Worm (Caenorhabditis elegans) whole organism, L4 larva: ENCODE measurements around the gene myrf-1.

Source experiments
- F10B5.3 ChIP-seq: sonication (generic microtip); optimal IDR thresholded peaks from 2 replicates; lab custom pipeline; 2016; ENCODE audit warnings: mild to moderate bottlenecking, missing genetic modification characterization, missing compliant biosample characterization
- F26F4.8 ChIP-seq: fragments of 200-800 bp; sonication (Bioruptor generic); conservative IDR thresholded peaks from 2 replicates; pipeline ENCODE4 v1.3.6; 2022; ENCODE audit warnings: missing genetic modification characterization, missing compliant biosample characterization
- F37D6.2 ChIP-seq: sonication (generic microtip); optimal IDR thresholded peaks from 2 replicates; lab custom pipeline; 2016; ENCODE audit warnings: mild to moderate bottlenecking, missing genetic modification characterization, missing compliant biosample characterization
- F44E2.7 ChIP-seq: fragments of 200-800 bp; sonication (Bioruptor generic); IDR thresholded peaks from 2 replicates; pipeline ENCODE4 v2.1.2; 2022; ENCODE audit warnings: missing genetic modification characterization, missing compliant biosample characterization
- F49E8.2 ChIP-seq: sonication (generic microtip); optimal IDR thresholded peaks from 2 replicates; lab custom pipeline; 2016; ENCODE audit warnings: missing compliant biosample characterization, mild to moderate bottlenecking, missing genetic modification characterization, borderline replicate concordance
- R02D3.7 ChIP-seq: fragments of 150-350 bp; sonication (generic microtip); optimal IDR thresholded peaks from 3 replicates; lab custom pipeline; 2014; ENCODE audit warnings: missing biosample characterization, missing genetic modification characterization
- T20F7.1 ChIP-seq: fragments of 200-800 bp; sonication (Bioruptor generic); optimal IDR thresholded peaks from 2 replicates; lab custom pipeline; 2018; ENCODE audit warnings: mild to moderate bottlenecking, missing genetic modification characterization, missing compliant biosample characterization
- Y105C5A.15 ChIP-seq: fragments of 200-800 bp; sonication (Bioruptor generic); IDR thresholded peaks from 2 replicates; pipeline ENCODE4 v1.3.6; 2022; ENCODE audit warnings: missing genetic modification characterization, missing compliant biosample characterization
- Y48G9A.11 ChIP-seq: fragments of 200-800 bp; sonication (Bioruptor generic); IDR thresholded peaks from 2 replicates; pipeline ENCODE4 v1.3.6; 2022; ENCODE audit warnings: missing genetic modification reagents, missing genetic modification characterization, missing compliant biosample characterization
- Y5F2A.4 ChIP-seq: fragments of 200-800 bp; sonication (Bioruptor generic); optimal IDR thresholded peaks from 2 replicates; lab custom pipeline; 2018; ENCODE audit warnings: mild to moderate bottlenecking, missing genetic modification characterization, missing compliant biosample characterization
- aha-1 ChIP-seq: fragments of 150-350 bp; peaks from one replicate; lab custom pipeline; 2014; ENCODE audit warnings: missing biosample characterization, missing genetic modification characterization
- ceh-20 ChIP-seq: fragments of 200-800 bp; sonication (Bioruptor generic); IDR thresholded peaks from 2 replicates; pipeline ENCODE4 v1.3.6; 2022; ENCODE audit warnings: missing genetic modification reagents, missing genetic modification characterization, missing compliant biosample characterization
- ceh-32 ChIP-seq: sonication (generic microtip); optimal IDR thresholded peaks from 2 replicates; lab custom pipeline; 2016; ENCODE audit warnings: mild to moderate bottlenecking, missing genetic modification characterization, missing compliant biosample characterization; ENCODE audit not compliant: poor library complexity
- ceh-44 ChIP-seq: fragments of 200-800 bp; sonication (Bioruptor generic); IDR thresholded peaks from 2 replicates; pipeline ENCODE4 v1.3.6; 2022; ENCODE audit warnings: missing genetic modification reagents, missing genetic modification characterization, missing compliant biosample characterization
- ceh-62 ChIP-seq: sonication (generic microtip); optimal IDR thresholded peaks from 2 replicates; lab custom pipeline; 2017; ENCODE audit warnings: missing biosample characterization, missing genetic modification characterization
- daf-8 ChIP-seq: fragments of 200-800 bp; sonication (Bioruptor generic); IDR thresholded peaks from 2 replicates; pipeline ENCODE4 v1.3.6; 2022; ENCODE audit warnings: missing genetic modification characterization, missing compliant biosample characterization
- dmd-6 ChIP-seq: fragments of 200-800 bp; sonication (Bioruptor generic); IDR thresholded peaks from 2 replicates; pipeline ENCODE4 v1.3.6; 2022; ENCODE audit warnings: missing genetic modification reagents, missing genetic modification characterization, missing compliant biosample characterization
- dmd-9 ChIP-seq: fragments of 200-800 bp; sonication (Bioruptor generic); IDR thresholded peaks from 2 replicates; pipeline ENCODE4 v1.3.6; 2022; ENCODE audit warnings: missing genetic modification reagents, missing genetic modification characterization, missing compliant biosample characterization
- egl-43 ChIP-seq: fragments of 200-800 bp; sonication (Bioruptor generic); IDR thresholded peaks from 2 replicates; pipeline ENCODE4 v1.3.6; 2022; ENCODE audit warnings: missing genetic modification reagents, missing genetic modification characterization, missing compliant biosample characterization
- fkh-10 ChIP-seq: fragments of 150-350 bp; optimal IDR thresholded peaks from 2 replicates; lab custom pipeline; 2014; ENCODE audit warnings: missing biosample characterization, missing genetic modification reagents, missing genetic modification characterization
- fos-1 ChIP-seq: fragments of 150-350 bp; optimal IDR thresholded peaks from 2 replicates; lab custom pipeline; 2014; ENCODE audit warnings: missing biosample characterization, missing genetic modification characterization
- hmg-1.1 ChIP-seq: fragments of 200-800 bp; sonication (Bioruptor generic); IDR thresholded peaks from 2 replicates; pipeline ENCODE4 v1.3.6; 2022; ENCODE audit warnings: missing genetic modification reagents, missing genetic modification characterization, missing compliant biosample characterization
- lin-1 ChIP-seq: fragments of 200-800 bp; sonication (Bioruptor generic); IDR thresholded peaks from 2 replicates; pipeline ENCODE4 v1.3.6; 2022; ENCODE audit warnings: missing genetic modification reagents, missing genetic modification characterization, missing compliant biosample characterization
- lin-38 ChIP-seq: fragments of 200-800 bp; sonication (Bioruptor generic); IDR thresholded peaks from 2 replicates; pipeline ENCODE4 v1.3.6; 2022; ENCODE audit warnings: missing genetic modification reagents, missing genetic modification characterization, missing compliant biosample characterization
- lir-3 ChIP-seq: sonication (generic microtip); optimal IDR thresholded peaks from 2 replicates; lab custom pipeline; 2016; ENCODE audit warnings: mild to moderate bottlenecking, missing genetic modification characterization, missing compliant biosample characterization
- lsy-2 ChIP-seq, 2 experiments: fragments of 150-350 bp in 1 of 2; sonication (generic microtip) in 1 of 2; optimal IDR thresholded peaks; 2 replicates each; lab custom pipeline; 2014 to 2017; ENCODE audit warnings: missing biosample characterization in 2 of 2, missing genetic modification characterization in 2 of 2
- madf-5 ChIP-seq, 2 experiments: fragments of 200-800 bp; sonication (Bioruptor generic); IDR thresholded peaks; 2 replicates each; pipeline ENCODE4 v1.3.6; 2022; ENCODE audit warnings: missing compliant biosample characterization in 2 of 2, missing genetic modification characterization in 2 of 2
- mdt-29 ChIP-seq: fragments of 200-800 bp; sonication (Bioruptor generic); IDR thresholded peaks from 2 replicates; pipeline ENCODE4 v1.3.6; 2022; ENCODE audit warnings: missing genetic modification reagents, missing genetic modification characterization, missing compliant biosample characterization
- mes-2 ChIP-seq: sonication (generic microtip); optimal IDR thresholded peaks from 2 replicates; lab custom pipeline; 2016; ENCODE audit warnings: missing genotype, mild to moderate bottlenecking, missing genetic modification characterization, missing compliant biosample characterization; ENCODE audit not compliant: poor library complexity, severe bottlenecking
- mxl-3 ChIP-seq: fragments of 200-800 bp; sonication (Bioruptor generic); optimal IDR thresholded peaks from 2 replicates; lab custom pipeline; 2018; ENCODE audit warnings: mild to moderate bottlenecking, missing genetic modification characterization, missing compliant biosample characterization
- nhr-10 ChIP-seq: fragments of 150-350 bp; optimal IDR thresholded peaks from 2 replicates; lab custom pipeline; 2014; ENCODE audit warnings: missing biosample characterization, missing genetic modification characterization
- nhr-11 ChIP-seq: fragments of 150-350 bp; optimal IDR thresholded peaks from 2 replicates; lab custom pipeline; 2014; ENCODE audit warnings: missing biosample characterization, missing genetic modification characterization
- nhr-25 ChIP-seq: sonication (generic microtip); optimal IDR thresholded peaks from 2 replicates; lab custom pipeline; 2017; ENCODE audit warnings: missing genetic modification characterization, mild to moderate bottlenecking, missing compliant biosample characterization, antibody characterized with exemption, moderate library complexity, borderline replicate concordance; ENCODE audit not compliant: insufficient read depth
- nhr-42 ChIP-seq: fragments of 200-800 bp; sonication (Bioruptor generic); IDR thresholded peaks from 2 replicates; pipeline ENCODE4 v1.3.6; 2022; ENCODE audit warnings: missing genetic modification characterization, missing compliant biosample characterization
- nhr-48 ChIP-seq: sonication (generic microtip); optimal IDR thresholded peaks from 2 replicates; lab custom pipeline; 2016; ENCODE audit warnings: mild to moderate bottlenecking, missing genetic modification characterization, missing compliant biosample characterization
- nhr-77 ChIP-seq: fragments of 150-350 bp; optimal IDR thresholded peaks from 2 replicates; lab custom pipeline; 2014; ENCODE audit warnings: missing biosample characterization, missing genetic modification characterization
- pha-4 ChIP-seq, 2 experiments: fragments of 150-350 bp in 1 of 2; fragments of 200-800 bp in 1 of 2; sonication (Bioruptor generic) in 1 of 2; IDR thresholded peaks in 1 of 2; optimal IDR thresholded peaks in 1 of 2; 2 replicates each; pipeline versions ENCODE4 v1.3.6 to Lab custom; 2014 to 2022; ENCODE audit warnings: missing genetic modification characterization in 2 of 2, missing genetic modification reagents in 2 of 2, missing biosample characterization in 1 of 2, missing compliant biosample characterization in 1 of 2
- rbr-2 ChIP-seq: sonication (generic microtip); optimal IDR thresholded peaks from 2 replicates; lab custom pipeline; 2016; ENCODE audit warnings: missing genotype, missing genetic modification characterization, missing compliant biosample characterization
- set-16 ChIP-seq: fragments of 200-800 bp; sonication (Bioruptor generic); IDR thresholded peaks from 2 replicates; pipeline ENCODE4 v1.3.6; 2022; ENCODE audit warnings: missing genetic modification reagents, missing genetic modification characterization, missing compliant biosample characterization
- snpc-1.2 ChIP-seq: fragments of 200-800 bp; sonication (Bioruptor generic); IDR thresholded peaks from 2 replicates; pipeline ENCODE4 v1.3.6; 2022; ENCODE audit warnings: missing genetic modification reagents, missing genetic modification characterization, missing compliant biosample characterization
- spr-3 ChIP-seq: fragments of 200-800 bp; sonication (Bioruptor generic); optimal IDR thresholded peaks from 2 replicates; lab custom pipeline; 2018; ENCODE audit warnings: mild to moderate bottlenecking, missing genetic modification characterization, missing compliant biosample characterization
- tag-97 ChIP-seq: fragments of 200-800 bp; sonication (Bioruptor generic); IDR thresholded peaks from 2 replicates; pipeline ENCODE4 v1.3.6; 2022; ENCODE audit warnings: missing genetic modification characterization, missing compliant biosample characterization
- tra-1 ChIP-seq: fragments of 200-800 bp; sonication (Bioruptor generic); IDR thresholded peaks from 2 replicates; pipeline ENCODE4 v1.3.6; 2022; ENCODE audit warnings: missing genetic modification reagents, missing genetic modification characterization, missing compliant biosample characterization
- unc-39 ChIP-seq: sonication (generic microtip); optimal IDR thresholded peaks from 2 replicates; lab custom pipeline; 2017; ENCODE audit warnings: missing biosample characterization, missing genetic modification characterization
- zfp-2 ChIP-seq: sonication (generic microtip); optimal IDR thresholded peaks from 2 replicates; lab custom pipeline; 2016; ENCODE audit warnings: mild to moderate bottlenecking, missing genetic modification characterization, missing compliant biosample characterization
- zfp-3 ChIP-seq: fragments of 200-800 bp; sonication (Bioruptor generic); conservative IDR thresholded peaks from 2 replicates; pipeline ENCODE4 v1.3.6; 2022; ENCODE audit warnings: missing genetic modification reagents, missing genetic modification characterization, missing compliant biosample characterization
- zip-2 ChIP-seq: fragments of 150-350 bp; optimal IDR thresholded peaks from 2 replicates; lab custom pipeline; 2014; ENCODE audit warnings: missing biosample characterization, missing genetic modification characterization

myrf-1 gene

DNA sequence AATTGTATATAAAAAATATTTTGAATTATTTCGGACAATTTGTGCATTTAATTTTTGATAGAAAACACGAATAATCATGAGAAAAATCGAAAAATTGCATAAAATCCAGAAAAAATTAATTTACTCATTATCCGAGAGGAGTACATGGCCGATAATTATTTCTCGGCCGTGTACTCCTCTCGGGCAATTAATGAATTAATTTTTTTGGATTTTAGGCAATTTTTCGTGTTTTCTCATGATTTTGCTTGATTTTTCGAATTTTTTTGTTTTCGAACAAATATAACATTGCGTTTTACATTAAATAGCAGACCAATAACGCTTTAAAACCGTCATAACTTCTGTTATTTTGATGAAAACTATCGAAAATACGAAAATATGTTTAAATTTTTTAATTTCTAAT, 35.6 kb upstream of the myrf-1 start (continued):
- TF ChIP-seq snpc-1.2 (GFP tag; lab: Robert Waterston, UW) (no peak), aha-1 (peak; percentile 61), zfp-2 (no peak), T20F7.1 (GFP tag; lab: Kevin White, UChicago) (no peak), F49E8.2 (tag; lab: Kevin White, UChicago) (no peak), egl-43 (GFP tag; lab: Robert Waterston, UW) (no peak), nhr-10 (tag; lab: Kevin White, UChicago) (no peak), F10B5.3 (tag; lab: Kevin White, UChicago) (no peak), fos-1 (tag; lab: Kevin White, UChicago) (no peak), ceh-62 (no peak), mdt-29 (no peak), spr-3 (GFP tag; lab: Kevin White, UChicago) (no peak), zip-2 (tag; lab: Kevin White, UChicago) (no peak), mes-2 (tag; lab: Kevin White, UChicago) (peak; percentile 97), daf-8 (GFP tag; lab: Robert Waterston, UW) (no peak), hmg-1.1 (GFP tag; lab: Robert Waterston, UW) (no peak), lin-38 (GFP tag; lab: Robert Waterston, UW) (peak; percentile 63), set-16 (GFP tag; lab: Robert Waterston, UW) (no peak), Y5F2A.4 (GFP tag; lab: Kevin White, UChicago) (no peak), nhr-48 (no peak), nhr-11 (tag; lab: Kevin White, UChicago) (peak; percentile 45), ceh-44 (GFP tag; lab: Robert Waterston, UW) (0 out of 2 replicates have a peak, but pooled peaks have one; percentile 28), lin-1 (GFP tag; lab: Robert Waterston, UW) (no peak), pha-4 (GFP tag; IDR thresholded peaks at IDR 0.05; lab: Robert Waterston, UW) (no peak), pha-4 (tag; optimal IDR thresholded peaks at IDR 0.05; lab: Kevin White, UChicago) (no peak), F37D6.2 (no peak), tra-1 (peak; percentile 66), ceh-32 (tag; lab: Kevin White, UChicago) (no peak), tag-97 (GFP tag; lab: Robert Waterston, UW) (0 out of 2 replicates have a peak, but pooled peaks have one; percentile 73), F26F4.8 (no peak), Y105C5A.15 (GFP tag; lab: Robert Waterston, UW) (no peak), lsy-2 (tag; optimal IDR thresholded peaks at IDR 0.05; lab: Kevin White, UChicago) (peak in 1 of 2 experiments; percentile 75), unc-39 (no peak), nhr-25 (tag; lab: Kevin White, UChicago) (no peak), dmd-6 (GFP tag; lab: Robert Waterston, UW) (peak; percentile 48), nhr-42 (no peak), Y48G9A.11 (GFP tag; lab: Robert Waterston, UW) (peak; percentile 68; the same call in 1 of the 2 replicates), R02D3.7 (tag; lab: Kevin White, UChicago) (no peak), zfp-3 (GFP tag; lab: Robert Waterston, UW) (no peak), ceh-20 (GFP tag; lab: Robert Waterston, UW) (no peak), lir-3 (tag; lab: Kevin White, UChicago) (no peak), madf-5 (GFP tag; IDR thresholded peaks at IDR 0.05; lab: Robert Waterston, UW) (0 out of 4 replicates have a peak, but pooled peaks of 1 of the 2 experiments have one; percentile 36), rbr-2 (tag; lab: Kevin White, UChicago) (peak; percentile 30), mxl-3 (no peak), fkh-10 (GFP tag; lab: Kevin White, UChicago) (no peak), nhr-77 (no peak), dmd-9 (GFP tag; lab: Robert Waterston, UW) (peak; percentile 88), F44E2.7 (GFP tag; lab: Robert Waterston, UW) (no peak)
